Worm (Caenorhabditis elegans) whole organism, young adult: Measurements from ENCODE around the gene T03D8.6.

ENCODE experiments used
- hmg-20 ChIP-seq: fragments of 200-800 bp; sonication (Bioruptor generic); IDR thresholded peaks from 2 replicates; pipeline ENCODE4 v1.3.6; 2022; ENCODE audit warnings: missing genetic modification reagents, missing genetic modification characterization, missing compliant biosample characterization
- tbx-9 ChIP-seq: sonication (generic microtip); optimal IDR thresholded peaks from 2 replicates; lab custom pipeline; 2016; ENCODE audit warnings: borderline replicate concordance, missing genetic modification characterization, inconsistent platforms, missing compliant biosample characterization

DNA sequence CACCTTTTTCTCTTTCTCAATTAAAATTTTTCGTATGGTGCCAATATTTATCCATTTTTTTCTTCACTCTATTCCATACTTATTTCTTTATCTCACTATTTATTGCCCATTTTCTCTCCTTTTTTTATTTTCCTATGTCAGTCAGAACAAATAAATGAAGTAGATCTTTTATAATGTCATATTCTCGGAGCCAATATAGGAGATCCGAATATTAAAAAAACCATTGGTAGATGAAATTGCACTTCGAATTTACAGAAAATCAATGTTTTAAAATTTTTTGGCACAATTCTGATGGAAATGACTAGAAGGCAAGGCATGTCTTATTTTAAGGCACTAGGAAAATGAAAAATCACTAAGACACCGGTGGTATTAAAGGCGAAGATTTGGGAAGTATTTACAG is 29.5 kb downstream of the T03D8.6 start:
- TF ChIP-seq tbx-9 (tag; lab: Kevin White, UChicago) (no peak), hmg-20 (GFP tag; lab: Robert Waterston, UW) (no peak)
